Fruit fly (Drosophila melanogaster) whole organism, embryonic: Measurements from ENCODE around the gene org-1.

Source experiments
- BEAF-32 ChIP-seq: fragments of 200-800 bp; sonication (Bioruptor generic); optimal IDR thresholded peaks from 3 replicates; lab custom pipeline; 2017; ENCODE audit warnings: missing biosample characterization, missing genetic modification characterization, mild to moderate bottlenecking, moderate library complexity, missing genetic modification reagents
- CG10209 ChIP-seq: fragments of 200-800 bp; sonication (Bioruptor generic); optimal IDR thresholded peaks from 3 replicates; lab custom pipeline; 2017; ENCODE audit warnings: missing biosample characterization, mild to moderate bottlenecking, missing genetic modification characterization, missing genetic modification reagents
- CG12744 ChIP-seq: fragments of 200-800 bp; sonication (Bioruptor generic); optimal IDR thresholded peaks from 2 replicates; lab custom pipeline; 2016; ENCODE audit warnings: missing biosample characterization, missing genetic modification characterization
- CG15514 ChIP-seq: fragments of 200-800 bp; sonication (Bioruptor generic); optimal IDR thresholded peaks from 3 replicates; lab custom pipeline; 2017; ENCODE audit warnings: missing biosample characterization, missing genetic modification characterization, mild to moderate bottlenecking, moderate library complexity, missing genetic modification reagents
- CG1647 ChIP-seq: fragments of 200-800 bp; sonication (Bioruptor generic); optimal IDR thresholded peaks from 3 replicates; lab custom pipeline; 2016; ENCODE audit warnings: missing biosample characterization, missing genetic modification characterization
- CG4328 ChIP-seq: fragments of 200-800 bp; sonication (Bioruptor generic); optimal IDR thresholded peaks from 3 replicates; lab custom pipeline; 2017; ENCODE audit warnings: missing biosample characterization, missing genetic modification reagents, missing genetic modification characterization
- CG6813 ChIP-seq: fragments of 200-800 bp; sonication (Bioruptor generic); optimal IDR thresholded peaks from 2 replicates; lab custom pipeline; 2017; ENCODE audit warnings: missing biosample characterization, missing genetic modification characterization, mild to moderate bottlenecking, moderate library complexity, missing genetic modification reagents
- CG7987 ChIP-seq: fragments of 200-800 bp; sonication (Bioruptor generic); optimal IDR thresholded peaks from 2 replicates; lab custom pipeline; 2018; ENCODE audit warnings: missing biosample characterization, mild to moderate bottlenecking, missing genetic modification characterization, moderate library complexity
- CG8944 ChIP-seq: fragments of 200-800 bp; sonication (Bioruptor generic); optimal IDR thresholded peaks from 3 replicates; lab custom pipeline; 2016; ENCODE audit warnings: missing biosample characterization, missing genetic modification characterization
- D19A ChIP-seq: fragments of 200-800 bp; optimal IDR thresholded peaks from 3 replicates; lab custom pipeline; 2019; ENCODE audit warnings: missing biosample characterization, mild to moderate bottlenecking, missing genetic modification characterization, moderate library complexity
- Doc3 ChIP-seq: fragments of 200-800 bp; sonication (Bioruptor generic); IDR thresholded peaks from 3 replicates; pipeline ENCODE4 v1.3.6; 2022; ENCODE audit warnings: missing biosample characterization, missing genetic modification characterization; ENCODE audit not compliant: partially characterized antibody
- Hmr ChIP-seq: fragments of 200-800 bp; sonication (Bioruptor generic); optimal IDR thresholded peaks from 3 replicates; lab custom pipeline; 2017; ENCODE audit warnings: mild to moderate bottlenecking, missing biosample characterization, missing genetic modification reagents, missing genetic modification characterization
- Jarid2 ChIP-seq: fragments of 200-800 bp; sonication (Bioruptor generic); optimal IDR thresholded peaks from 3 replicates; lab custom pipeline; 2017; ENCODE audit warnings: mild to moderate bottlenecking, missing biosample characterization, missing genetic modification reagents, missing genetic modification characterization
- Ptx1 ChIP-seq: fragments of 200-800 bp; sonication (Bioruptor generic); IDR thresholded peaks from 2 replicates; pipeline ENCODE4 v1.3.6; 2022; ENCODE audit warnings: missing biosample characterization, missing genetic modification characterization
- Trl ChIP-seq, 3 experiments: fragments of >200 bp in 2 of 3; fragments of 200-800 bp in 1 of 3; sonication (Bioruptor generic) in 1 of 3; optimal IDR thresholded peaks; 2 replicates in 1 of 3; 3 replicates in 2 of 3; lab custom pipeline; 2016 to 2017; ENCODE audit warnings: missing biosample characterization in 1 of 3, missing genetic modification characterization in 1 of 3
- amos ChIP-seq: fragments of 200-800 bp; sonication (Bioruptor generic); IDR thresholded peaks from 2 replicates; pipeline ENCODE4 v1.3.6; 2022; ENCODE audit warnings: missing biosample characterization, missing genetic modification characterization; ENCODE audit not compliant: partially characterized antibody
- br ChIP-seq: fragments of >200 bp; optimal IDR thresholded peaks from 2 replicates; lab custom pipeline; 2017
- cas ChIP-seq: fragments of 200-800 bp; sonication (Bioruptor generic); IDR thresholded peaks from 2 replicates; pipeline ENCODE4 v1.3.6; 2022; ENCODE audit warnings: missing biosample characterization, missing genetic modification characterization
- chn ChIP-seq: fragments of 200-800 bp; sonication (Bioruptor generic); optimal IDR thresholded peaks from 2 replicates; lab custom pipeline; 2016; ENCODE audit warnings: missing biosample characterization, missing genetic modification characterization
- klu ChIP-seq: fragments of 200-800 bp; sonication (Bioruptor generic); IDR thresholded peaks from 2 replicates; pipeline ENCODE4 v1.3.6; 2022; ENCODE audit warnings: missing biosample characterization, missing genetic modification characterization
- knrl ChIP-seq: fragments of 200-800 bp; sonication (Bioruptor generic); IDR thresholded peaks from 3 replicates; pipeline ENCODE4 v1.3.6; 2022; ENCODE audit warnings: missing biosample characterization, missing genetic modification characterization; ENCODE audit not compliant: partially characterized antibody
- pfk ChIP-seq: fragments of 200-800 bp; sonication (Bioruptor generic); optimal IDR thresholded peaks from 2 replicates; lab custom pipeline; 2018; ENCODE audit warnings: missing biosample characterization, mild to moderate bottlenecking, missing genetic modification characterization, moderate library complexity

org-1 gene

dm6 chrX:8398177-8399018 lies 56.5 kb downstream of the org-1 start, which contains the start of gene CG10555 (continued):
- TF ChIP-seq CG6813 (GFP tag; lab: Kevin White, UChicago) (no peak), CG8944 (GFP tag; lab: Kevin White, UChicago) (peak; percentile 91), amos (GFP tag; lab: Robert Waterston, UW) (peak; percentile 65; the same call in 1 of the 2 replicates), D19A (peak; percentile 22), Trl (optimal IDR thresholded peaks at IDR 0.05; lab: Kevin White, UChicago) (no peak), Trl (GFP tag; optimal IDR thresholded peaks at IDR 0.05; lab: Kevin White, UChicago) (peak; percentile 88), Doc3 (GFP tag; lab: Robert Waterston, UW) (no peak), br (lab: Kevin White, UChicago) (no peak), knrl (peak; percentile 91), CG7987 (GFP tag; lab: Kevin White, UChicago) (peak; percentile 42), CG1647 (GFP tag; lab: Kevin White, UChicago) (peak; percentile 87), Ptx1 (GFP tag; lab: Robert Waterston, UW) (peak; percentile 89), CG12744 (GFP tag; lab: Kevin White, UChicago) (peak; percentile 83), CG4328 (peak; percentile 75), chn (GFP tag; lab: Kevin White, UChicago) (peak; percentile 93), klu (GFP tag; lab: Robert Waterston, UW) (peak; percentile 75), cas (GFP tag; lab: Robert Waterston, UW) (peak; percentile 70), Jarid2 (GFP tag; lab: Kevin White, UChicago) (peak; percentile 43), Hmr (GFP tag; lab: Kevin White, UChicago) (peak; percentile 85), CG10209 (peak; percentile 82), pfk (GFP tag; lab: Kevin White, UChicago) (no peak), BEAF-32 (peak; percentile 53), CG15514 (GFP tag; lab: Kevin White, UChicago) (peak; percentile 47)
